Fruit fly (Drosophila melanogaster): Measurements from ENCODE around the gene bcn92.

Gene bcn92

DNA sequence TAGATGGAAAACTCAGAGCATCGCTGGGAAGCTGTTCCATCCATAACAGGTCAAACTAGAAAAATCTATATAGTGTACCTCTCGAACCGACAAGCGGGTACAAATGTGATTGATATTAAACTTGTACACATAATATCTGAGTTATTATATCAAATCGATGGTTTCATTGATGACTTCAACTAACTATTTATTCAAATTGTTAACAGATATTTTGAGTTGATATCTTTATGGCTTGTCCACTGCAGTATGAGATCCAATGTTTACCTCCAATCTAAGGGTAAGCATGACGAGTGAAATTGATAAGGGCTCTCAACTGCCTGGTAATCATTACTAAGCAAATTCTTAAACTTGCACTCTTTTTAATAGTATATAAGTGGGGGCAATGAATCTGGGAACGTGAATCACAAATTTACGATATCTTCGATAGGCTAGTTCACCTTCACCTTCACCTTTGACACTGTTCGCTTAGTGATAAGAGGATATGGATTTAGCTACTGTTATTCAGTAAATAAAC lies 26.6 kb upstream of the bcn92 start, which contains the start of gene Cyp4d2:
Gene Cyp4d2 (plus strand): TSS at position 51 of the 514 bp plus-strand sequence.
- TF ChIP-seq CG17801 (GFP tag; optimal IDR thresholded peaks at IDR 0.05; ENCODE audit: partially characterized antibody), result no peak

DNA sequence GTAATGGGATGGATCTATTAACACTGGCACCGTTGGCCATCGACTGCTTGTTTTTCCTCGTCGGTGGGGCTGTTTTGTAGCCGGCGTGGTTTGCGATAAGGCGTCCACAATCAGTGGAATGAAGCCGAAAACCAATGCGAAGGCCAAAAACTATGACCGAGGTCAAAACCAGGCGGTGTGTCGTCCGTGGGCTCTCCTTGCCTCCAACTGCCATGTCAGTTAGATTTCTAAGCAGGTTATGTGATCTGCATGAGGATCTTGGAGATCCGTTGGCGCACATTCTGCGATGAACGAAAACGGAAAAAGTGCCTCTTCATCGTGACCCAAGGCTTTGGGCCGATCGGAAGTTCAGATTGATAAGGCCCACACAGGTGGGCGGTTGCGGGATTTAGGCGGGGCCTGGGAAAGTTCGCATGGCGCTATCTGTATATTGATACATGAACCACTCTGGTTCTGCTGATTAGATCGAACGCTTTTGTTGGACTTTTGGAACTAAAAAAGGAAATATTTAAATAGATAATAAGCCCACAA lies 25.9 kb upstream of the bcn92 start, which contains the start of gene Cyp4d14:
Gene Cyp4d14 (minus strand): TSS at position 51 of the 531 bp plus-strand sequence.
- TF ChIP-seq CG17801 (GFP tag; optimal IDR thresholded peaks at IDR 0.05; ENCODE audit: partially characterized antibody), result no peak

DNA sequence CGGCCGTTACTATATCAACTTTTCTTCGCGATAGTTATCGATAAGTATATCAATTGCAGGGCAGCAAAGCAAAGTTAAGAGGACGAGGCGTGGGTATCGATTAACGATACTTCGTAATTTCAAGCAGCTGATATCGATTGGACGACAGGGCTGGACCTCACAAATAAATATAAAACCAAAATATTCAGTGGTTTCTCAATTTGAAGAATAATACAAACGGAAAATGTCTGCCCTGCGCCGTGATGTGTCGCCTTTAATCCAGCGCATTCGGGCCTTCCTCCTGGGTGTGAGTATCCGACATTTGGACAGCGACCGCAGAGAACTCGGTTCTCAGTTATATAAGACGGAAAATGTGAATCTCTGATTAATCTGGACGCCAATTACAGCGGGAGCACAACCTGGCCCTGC lies 23.0 kb upstream of the bcn92 start, which contains the start of gene ND-B14.5A:
Gene ND-B14.5A (plus strand): TSS at position 107 of the 408 bp plus-strand sequence.
- TF ChIP-seq CG17801 (GFP tag; optimal IDR thresholded peaks at IDR 0.05; ENCODE audit: partially characterized antibody), result peak; percentile 49

DNA sequence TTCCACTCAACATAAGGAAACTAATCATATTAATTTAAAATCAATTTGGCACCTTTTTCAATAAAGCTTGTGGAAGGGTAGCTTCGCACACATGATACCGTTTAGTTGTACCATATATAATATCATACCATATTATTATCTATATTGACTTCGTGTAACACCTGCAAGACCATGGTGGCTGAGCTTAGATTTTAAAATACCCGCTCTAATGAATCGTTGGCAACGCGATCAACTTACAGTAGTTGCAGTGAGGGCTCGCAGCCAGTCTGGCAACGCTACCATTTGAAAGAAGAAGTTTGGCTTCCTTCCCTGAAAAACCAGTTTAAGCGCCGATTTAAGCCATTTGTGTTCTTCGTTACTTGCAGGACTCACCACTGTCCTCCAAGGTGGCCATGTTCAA lies 21.0 kb upstream of the bcn92 start:
- no peak for TF ChIP-seq CG17801 (GFP tag; optimal IDR thresholded peaks at IDR 0.05; ENCODE audit: partially characterized antibody)

DNA sequence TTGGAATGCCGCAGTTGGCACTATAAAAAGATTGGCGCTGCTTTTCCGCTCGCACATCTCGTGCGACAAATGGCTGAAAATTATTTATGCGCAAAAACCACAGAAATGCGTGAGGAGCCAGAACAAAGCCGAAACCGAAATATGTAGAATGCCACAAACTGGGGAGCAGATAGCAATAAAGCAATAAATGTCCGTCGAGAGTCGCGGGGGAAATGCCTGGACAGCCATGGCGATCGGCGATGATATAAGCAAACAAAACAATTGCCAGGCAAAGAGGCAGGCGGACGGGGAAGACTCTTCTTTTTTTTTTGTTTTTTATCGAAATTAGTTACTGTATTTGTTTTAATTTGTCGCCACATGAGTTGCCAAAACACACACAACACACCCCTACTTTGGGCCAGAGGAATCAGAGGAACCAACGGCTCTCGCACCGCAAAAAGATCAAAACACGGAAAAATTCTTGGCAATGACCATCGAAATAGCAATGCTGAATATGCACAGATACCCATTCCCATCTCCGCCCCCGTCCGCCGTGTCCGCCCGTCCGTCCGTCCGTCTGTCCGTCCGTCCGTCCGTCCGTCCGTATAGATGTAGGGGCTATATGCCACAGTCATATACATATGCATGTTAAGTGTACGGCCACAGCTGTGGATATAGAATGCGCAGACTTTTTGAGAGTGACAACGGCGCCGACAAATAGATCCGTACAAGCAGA lies 19.2 kb upstream of the bcn92 start:
- no peak for TF ChIP-seq CG17801 (GFP tag; optimal IDR thresholded peaks at IDR 0.05; ENCODE audit: partially characterized antibody)

DNA sequence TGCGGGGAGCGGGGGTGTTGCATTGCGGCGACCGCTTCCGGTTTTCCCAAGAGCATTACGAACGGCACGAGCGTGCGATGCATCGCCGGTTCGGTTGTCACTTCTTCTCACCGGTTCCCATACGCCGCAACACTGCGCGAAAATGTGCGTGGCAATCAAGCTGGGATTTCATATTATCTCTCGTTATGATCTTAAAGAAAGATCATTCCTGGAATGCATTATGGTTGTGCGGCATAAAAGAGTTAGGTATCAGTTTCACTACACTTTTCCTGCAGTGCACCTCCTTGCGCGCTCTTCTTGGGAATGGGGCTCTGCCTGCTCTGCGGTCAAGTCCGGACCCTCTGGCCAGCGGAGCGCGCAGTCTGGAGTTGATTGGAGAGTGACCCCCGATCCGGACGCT lies 16.7 kb upstream of the bcn92 start:
- no peak for TF ChIP-seq CG17801 (GFP tag; optimal IDR thresholded peaks at IDR 0.05; ENCODE audit: partially characterized antibody)

DNA sequence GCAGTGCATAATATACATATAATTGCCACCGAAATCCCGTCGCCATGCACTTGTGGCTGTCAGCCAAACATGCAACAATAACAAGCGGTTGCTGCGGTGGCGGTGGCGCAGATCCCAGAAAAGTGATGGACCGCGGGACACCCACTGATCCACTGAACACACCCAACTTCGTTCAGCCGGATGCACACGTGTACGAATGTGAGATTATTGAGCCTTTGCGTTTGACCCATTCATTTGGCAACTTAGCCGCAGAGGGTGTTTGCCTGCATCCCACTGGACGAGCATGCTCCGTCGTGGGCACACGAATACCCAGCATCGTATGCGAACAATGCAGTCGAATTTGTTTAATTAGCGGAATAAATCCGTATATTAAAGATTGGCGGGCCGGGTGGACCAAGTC lies 15.9 kb upstream of the bcn92 start:
- no peak for TF ChIP-seq CG17801 (GFP tag; optimal IDR thresholded peaks at IDR 0.05; ENCODE audit: partially characterized antibody)

DNA sequence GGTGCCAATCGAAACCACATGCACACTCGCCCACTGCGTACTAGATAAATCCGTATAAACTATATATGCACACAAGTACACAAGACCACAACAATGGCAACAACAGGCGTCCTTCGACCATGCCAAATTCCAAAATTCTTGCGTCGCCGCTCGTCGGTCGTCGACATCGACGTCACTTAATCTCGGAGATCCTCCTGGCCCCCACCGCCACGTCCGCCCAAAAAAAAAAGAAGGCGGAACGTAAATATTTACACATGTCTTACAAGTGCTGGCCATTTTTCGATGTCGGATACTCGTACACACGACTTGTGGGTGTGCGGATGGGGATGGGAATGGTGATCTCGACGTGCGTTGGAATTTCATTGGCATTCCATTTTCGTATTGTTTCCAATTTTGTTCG lies 13.9 kb upstream of the bcn92 start:
- no peak for TF ChIP-seq CG17801 (GFP tag; optimal IDR thresholded peaks at IDR 0.05; ENCODE audit: partially characterized antibody)

DNA sequence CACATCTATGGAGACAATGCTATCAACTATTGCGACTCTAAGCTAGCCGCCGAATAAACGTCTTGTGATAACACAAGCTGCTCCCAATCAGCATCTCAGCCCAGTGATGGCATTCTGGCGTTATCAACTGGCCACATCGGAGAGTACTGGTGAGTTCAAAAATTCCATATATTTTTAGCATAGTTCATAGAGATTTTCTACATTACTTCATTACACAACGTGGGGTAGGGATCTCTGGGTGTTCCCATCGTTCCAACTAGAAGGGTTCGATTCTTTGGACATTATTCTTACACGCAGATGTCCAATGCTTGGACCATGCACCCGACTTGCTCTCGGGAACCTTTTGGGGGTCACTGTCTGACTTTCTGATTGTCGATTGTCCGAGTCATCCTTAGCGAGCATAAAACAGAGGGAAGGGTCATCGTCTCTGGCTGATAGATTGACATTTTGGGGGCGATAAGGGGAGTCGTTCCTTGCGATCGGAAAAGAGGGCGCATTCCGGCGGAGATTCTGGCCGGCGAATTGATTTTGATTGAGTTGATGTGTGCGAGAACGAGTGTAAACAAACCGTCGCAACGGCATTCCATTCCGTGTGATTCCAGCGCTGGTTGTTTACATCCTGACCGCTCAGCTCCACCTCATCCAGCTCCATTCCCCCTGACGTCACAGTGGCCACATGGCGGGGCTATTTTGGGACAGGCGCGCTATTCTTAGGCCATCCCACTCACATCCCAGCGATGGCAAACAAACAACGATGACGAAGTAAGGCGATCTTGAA lies 12.9 kb upstream of the bcn92 start, which contains the start of the genes Cyp4d1 and CG3630:
Gene Cyp4d1 (minus strand): TSS at position 51 of the 778 bp plus-strand sequence.
Gene CG3630 (plus strand): TSS at position 67 of the 778 bp plus-strand sequence.
- no peak for TF ChIP-seq CG17801 (GFP tag; optimal IDR thresholded peaks at IDR 0.05; ENCODE audit: partially characterized antibody)

DNA sequence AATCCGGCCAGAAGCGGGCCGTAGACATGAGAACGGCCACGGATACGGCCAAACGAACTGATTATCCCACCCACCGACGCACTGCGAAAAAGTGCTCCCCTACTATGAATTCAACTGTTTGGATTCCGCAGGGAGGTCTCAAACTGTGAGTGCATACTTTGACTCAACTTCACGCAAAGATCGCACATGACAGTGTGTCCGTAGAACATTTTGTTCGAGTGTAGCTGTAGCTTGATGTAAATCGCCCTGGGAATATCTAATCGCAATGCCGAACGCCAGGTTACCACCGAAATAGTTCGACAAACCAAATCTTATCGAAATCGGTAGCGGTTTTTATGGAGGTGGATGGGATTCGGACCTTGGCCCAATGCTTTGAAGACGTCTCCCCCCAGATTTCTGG lies 11.6 kb upstream of the bcn92 start:
- no peak for TF ChIP-seq CG17801 (GFP tag; optimal IDR thresholded peaks at IDR 0.05; ENCODE audit: partially characterized antibody)

DNA sequence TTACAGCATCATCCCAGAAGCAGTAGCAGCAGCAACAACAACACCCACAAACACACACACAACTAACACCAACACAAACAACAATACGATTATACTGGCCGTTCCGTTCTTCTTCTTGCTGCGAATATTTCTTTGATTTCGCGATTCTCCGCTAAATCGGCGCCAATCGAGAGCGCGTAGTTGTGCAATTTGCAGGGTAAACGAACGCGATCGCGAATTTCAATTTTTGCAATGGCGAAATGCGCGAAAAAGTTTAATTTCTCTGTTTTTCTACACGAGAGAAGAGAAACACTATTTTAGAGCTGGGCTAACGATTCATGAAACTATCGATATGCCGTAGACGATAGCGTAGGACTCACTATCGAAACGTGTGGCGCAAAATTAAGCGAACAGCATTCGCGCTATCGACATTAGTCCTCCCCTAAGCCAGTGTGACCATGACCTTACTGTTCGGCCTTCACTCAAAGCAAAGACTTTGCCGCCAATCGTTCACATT lies 9.3 kb upstream of the bcn92 start, which contains the start of gene wapl:
Gene wapl (minus strand): TSS at position 316 of the 496 bp plus-strand sequence.
- TF ChIP-seq CG17801 (GFP tag; optimal IDR thresholded peaks at IDR 0.05; ENCODE audit: partially characterized antibody), result peak; percentile 52

DNA sequence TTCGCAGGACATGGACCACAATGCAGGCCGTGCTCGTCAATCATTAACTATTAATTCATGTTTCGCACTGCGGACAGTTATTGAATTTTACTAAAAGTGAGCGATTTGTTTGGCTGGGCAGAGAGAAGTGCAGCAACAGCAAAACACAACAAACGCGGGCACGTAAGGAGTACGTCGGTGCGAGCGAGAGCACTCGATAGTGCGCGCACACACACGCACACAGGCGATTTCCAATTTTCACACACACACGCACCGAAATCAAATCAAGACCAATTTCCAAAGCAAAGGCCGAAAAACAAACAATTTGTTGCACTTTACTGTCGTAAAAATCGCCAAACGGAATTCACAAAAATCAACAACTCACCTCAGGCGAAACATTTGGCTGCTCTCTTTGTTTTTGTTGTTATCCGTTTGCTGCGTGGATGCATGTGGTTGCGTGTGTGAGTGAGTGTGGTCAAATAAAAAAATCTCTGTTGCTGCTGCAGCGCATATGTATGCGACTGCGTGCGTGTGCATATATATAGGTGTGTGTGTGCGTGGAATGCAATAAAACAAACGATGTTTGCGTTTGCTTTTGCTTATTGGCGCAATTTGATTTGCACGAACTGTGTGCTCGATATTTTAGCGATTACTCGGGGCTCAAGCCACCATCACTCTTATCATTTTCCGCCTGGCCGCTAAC lies 8.6 kb upstream of the bcn92 start:
- no peak for TF ChIP-seq CG17801 (GFP tag; optimal IDR thresholded peaks at IDR 0.05; ENCODE audit: partially characterized antibody)

DNA sequence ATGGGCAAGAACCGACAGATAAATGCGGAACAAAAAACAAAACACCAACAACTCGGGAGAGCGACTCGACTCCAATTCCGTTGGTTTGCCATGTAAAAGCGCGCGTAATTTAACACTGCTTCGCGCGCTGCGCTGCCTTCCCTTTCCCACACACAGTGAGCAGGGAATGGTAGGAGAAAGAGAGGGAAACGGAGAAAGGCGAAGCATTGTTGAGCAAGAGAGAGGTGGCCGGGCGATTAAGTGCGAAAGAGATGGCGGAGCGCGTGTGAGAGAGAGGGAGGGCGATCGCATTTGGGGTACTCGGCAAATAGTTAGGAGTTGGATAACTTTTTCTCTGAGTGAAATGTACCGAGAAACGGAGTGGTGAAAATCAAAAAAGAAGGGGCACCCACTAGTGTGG lies 6.4 kb upstream of the bcn92 start:
- peak; percentile 38 for TF ChIP-seq CG17801 (GFP tag; optimal IDR thresholded peaks at IDR 0.05; ENCODE audit: partially characterized antibody)

DNA sequence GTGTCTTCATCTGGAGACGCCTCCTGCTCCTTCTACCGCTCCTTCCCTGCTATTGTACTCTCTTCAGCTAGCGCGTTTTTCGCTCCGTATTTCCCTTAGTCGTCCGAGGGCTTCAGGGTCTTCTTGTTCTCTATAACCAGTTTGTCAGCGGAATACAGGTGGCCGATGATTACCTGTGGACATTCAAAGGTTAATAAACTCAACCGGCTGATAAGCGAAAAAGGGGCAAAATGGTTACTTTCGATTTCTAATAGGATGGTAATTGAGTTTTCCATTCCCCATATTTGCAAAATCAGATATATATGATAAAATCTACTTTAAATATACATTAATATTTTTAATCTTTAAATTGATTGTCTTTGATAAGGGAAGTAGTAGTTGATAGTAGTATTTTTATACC lies 776 bp downstream of the bcn92 start:
- no peak for TF ChIP-seq CG17801 (GFP tag; optimal IDR thresholded peaks at IDR 0.05; ENCODE audit: partially characterized antibody)

DNA sequence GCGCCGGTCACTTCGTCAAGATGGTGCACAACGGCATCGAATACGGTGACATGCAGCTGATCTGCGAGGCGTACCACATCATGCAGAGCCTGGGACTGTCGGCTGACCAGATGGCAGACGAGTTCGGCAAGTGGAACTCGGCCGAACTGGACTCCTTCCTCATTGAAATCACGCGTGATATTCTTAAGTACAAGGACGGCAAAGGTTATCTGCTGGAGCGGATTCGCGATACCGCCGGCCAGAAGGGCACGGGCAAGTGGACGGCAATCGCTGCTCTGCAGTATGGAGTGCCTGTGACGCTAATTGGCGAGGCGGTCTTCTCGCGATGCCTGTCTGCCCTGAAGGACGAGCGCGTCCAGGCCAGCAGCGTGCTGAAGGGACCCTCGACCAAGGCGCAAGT lies 2.0 kb downstream of the bcn92 start:
- no peak for TF ChIP-seq CG17801 (GFP tag; optimal IDR thresholded peaks at IDR 0.05; ENCODE audit: partially characterized antibody)

All from ovary, adult (tissue).